Worm (Caenorhabditis elegans) whole organism, L1 larva: ENCODE data around the gene dpy-30.

Experiments used
- fkh-10 ChIP-seq: sonication (generic microtip); optimal IDR thresholded peaks from 2 replicates; lab custom pipeline; 2017; ENCODE audit warnings: missing biosample characterization, missing genetic modification reagents, missing genetic modification characterization
- fkh-8 ChIP-seq: sonication (generic microtip); optimal IDR thresholded peaks from 2 replicates; lab custom pipeline; 2016; ENCODE audit warnings: mild to moderate bottlenecking, missing genetic modification characterization, missing compliant biosample characterization
- jun-1 ChIP-seq: fragments of 150-350 bp; optimal IDR thresholded peaks from 2 replicates; lab custom pipeline; 2014; ENCODE audit warnings: missing biosample characterization, missing genetic modification reagents, missing genetic modification characterization
- mef-2 ChIP-seq: fragments of 150-350 bp; optimal IDR thresholded peaks from 2 replicates; lab custom pipeline; 2014; ENCODE audit warnings: missing biosample characterization, missing genetic modification characterization
- nhr-11 ChIP-seq: fragments of 150-350 bp; optimal IDR thresholded peaks from 2 replicates; lab custom pipeline; 2014; ENCODE audit warnings: missing biosample characterization, missing genetic modification characterization
- nhr-237 ChIP-seq: fragments of 150-350 bp; optimal IDR thresholded peaks from 2 replicates; lab custom pipeline; 2014; ENCODE audit warnings: missing biosample characterization, missing genetic modification characterization
- nhr-47 ChIP-seq: sonication (generic microtip); optimal IDR thresholded peaks from 2 replicates; lab custom pipeline; 2016; ENCODE audit warnings: mild to moderate bottlenecking, missing genetic modification characterization, moderate library complexity, missing compliant biosample characterization
- nhr-85 ChIP-seq: sonication (generic microtip); peaks from one replicate; lab custom pipeline; 2016; ENCODE audit warnings: missing genetic modification characterization, inconsistent platforms, missing compliant biosample characterization
- pag-3 ChIP-seq: sonication (generic microtip); optimal IDR thresholded peaks from 2 replicates; lab custom pipeline; 2017; ENCODE audit warnings: missing genetic modification characterization, mild to moderate bottlenecking, missing compliant biosample characterization, antibody characterized with exemption, borderline replicate concordance; ENCODE audit not compliant: insufficient read depth
- snpc-4 ChIP-seq: fragments of 150-350 bp; optimal IDR thresholded peaks from 2 replicates; lab custom pipeline; 2014; ENCODE audit warnings: missing biosample characterization, missing genetic modification characterization
- snu-23 ChIP-seq: sonication (generic microtip); optimal IDR thresholded peaks from 2 replicates; lab custom pipeline; 2016; ENCODE audit warnings: missing genetic modification characterization, missing compliant biosample characterization
- tbx-2 ChIP-seq: sonication (generic microtip); optimal IDR thresholded peaks from 2 replicates; lab custom pipeline; 2016; ENCODE audit warnings: missing genetic modification characterization, missing compliant biosample characterization

DNA sequence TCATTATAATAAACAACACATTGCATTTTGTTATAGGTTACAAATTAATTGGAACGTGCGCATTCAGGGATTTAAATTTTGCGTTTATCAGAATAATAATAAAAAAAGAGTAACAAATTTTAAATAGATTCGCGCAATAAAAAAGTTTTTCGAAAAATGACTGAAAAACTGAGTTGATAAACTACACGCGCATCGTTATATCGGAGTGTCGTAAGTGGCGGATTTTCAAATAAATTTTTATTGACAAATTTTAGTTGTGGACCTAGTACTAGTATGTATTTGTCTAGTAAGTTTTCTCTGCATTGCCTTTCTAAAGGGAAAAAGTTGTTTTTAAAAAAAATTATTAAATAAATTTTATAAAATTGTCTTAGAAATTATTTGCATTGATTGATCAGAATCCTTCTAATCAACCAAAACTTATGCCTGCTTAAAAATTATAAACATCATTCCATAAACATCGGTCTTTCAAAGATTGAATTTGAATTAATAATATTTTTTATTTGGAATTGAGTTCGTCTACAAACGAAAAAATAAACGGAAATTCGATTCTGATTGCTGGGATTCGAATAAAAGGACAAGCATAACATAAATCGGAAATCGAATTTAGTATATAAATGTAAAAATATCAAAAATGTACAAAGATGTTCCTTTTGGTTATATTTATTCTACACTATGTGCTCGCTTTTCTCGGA lies 6.9 kb upstream of the dpy-30 start, which contains the start of gene srd-4:
- TF ChIP-seq pag-3 (no peak), mef-2 (no peak), nhr-47 (tag; lab: Kevin White, UChicago) (peak; percentile 53), nhr-237 (tag; lab: Kevin White, UChicago) (no peak), fkh-10 (no peak), nhr-85 (tag; lab: Kevin White, UChicago) (no peak), nhr-11 (no peak), snu-23 (GFP tag; lab: Kevin White, UChicago) (peak; percentile 46), tbx-2 (tag; lab: Kevin White, UChicago) (peak; percentile 39), snpc-4 (tag; lab: Kevin White, UChicago) (no peak), fkh-8 (tag; lab: Kevin White, UChicago) (no peak), jun-1 (tag; lab: Kevin White, UChicago) (no peak)
